Fruit fly (Drosophila melanogaster): ENCODE results near the gene Ucp4C.

The Ucp4C gene

dm6 chr2L:5956153-5956552, 12.2 kb upstream of the Ucp4C start, which contains the start of gene CG13999:
CG13999 (minus strand) TSS chr2L:5956466.
- TF ChIP-seq Crg-1 (GFP tag; optimal IDR thresholded peaks at IDR 0.05), result no peak
- TF ChIP-seq ovo (GFP tag; optimal IDR thresholded peaks at IDR 0.05), result no peak
- TF ChIP-seq cnc (optimal IDR thresholded peaks at IDR 0.05), result no peak
- no peak for TF ChIP-seq toe (GFP tag; optimal IDR thresholded peaks at IDR 0.05)
- no peak for TF ChIP-seq Hr96 (GFP tag; optimal IDR thresholded peaks at IDR 0.05)
- TF ChIP-seq pad (GFP tag; optimal IDR thresholded peaks at IDR 0.05), result no peak
- TF ChIP-seq CG7045 (GFP tag; optimal IDR thresholded peaks at IDR 0.05), result no peak
- no peak for TF ChIP-seq CG14711 (tag; optimal IDR thresholded peaks at IDR 0.05)
- no peak for TF ChIP-seq Clk (GFP tag; optimal IDR thresholded peaks at IDR 0.05)
- TF ChIP-seq Mnt (GFP tag; optimal IDR thresholded peaks at IDR 0.05), result no peak
- no peak for TF ChIP-seq CG5204 (GFP tag; optimal IDR thresholded peaks at IDR 0.05)
- no peak for TF ChIP-seq CG11617 (GFP tag; optimal IDR thresholded peaks at IDR 0.05)
- TF ChIP-seq CG1620 (GFP tag; optimal IDR thresholded peaks at IDR 0.05), result no peak
- no peak for TF ChIP-seq cic (GFP tag; optimal IDR thresholded peaks at IDR 0.05)
- no peak for TF ChIP-seq CG12768 (GFP tag; optimal IDR thresholded peaks at IDR 0.05)
- no peak for TF ChIP-seq tj (GFP tag; optimal IDR thresholded peaks at IDR 0.05)
- TF ChIP-seq CG33017 (tag; optimal IDR thresholded peaks at IDR 0.05), result no peak
- TF ChIP-seq kay (GFP tag; ENCODE audit: borderline replicate concordance), result no peak
- no peak for TF ChIP-seq bab1 (GFP tag; optimal IDR thresholded peaks at IDR 0.05)

- TF ChIP-seq tj (GFP tag; optimal IDR thresholded peaks at IDR 0.05) (peak; percentile 99), CG14711 (tag; optimal IDR thresholded peaks at IDR 0.05) (no peak), CG12768 (GFP tag; optimal IDR thresholded peaks at IDR 0.05) (no peak)
Observed at dm6 chr2L:5956706-5957105, 11.7 kb upstream of the Ucp4C start, which contains the start of the genes CG13998 and Vm26Ab. CG13998 (minus strand) TSS chr2L:5956819. Vm26Ab (plus strand) TSS chr2L:5957004.

- TF ChIP-seq Hr96 (GFP tag; optimal IDR thresholded peaks at IDR 0.05) (no peak), tj (GFP tag; optimal IDR thresholded peaks at IDR 0.05) (peak; percentile 97)
Observed at dm6 chr2L:5958581-5959177, 9.7 kb upstream of the Ucp4C start, which contains the start of gene Vm26Ac. Vm26Ac (minus strand) TSS chr2L:5958631.

dm6 chr2L:5959863-5960658, 8.3 kb upstream of the Ucp4C start, which contains the start of gene Vm26Aa:
Vm26Aa (minus strand) TSS chr2L:5960340.
- TF ChIP-seq tj (GFP tag; optimal IDR thresholded peaks at IDR 0.05) (peak; percentile 98), cnc (optimal IDR thresholded peaks at IDR 0.05) (no peak)

- TF ChIP-seq Crg-1 (GFP tag; optimal IDR thresholded peaks at IDR 0.05) (peak; percentile 0), tj (GFP tag; optimal IDR thresholded peaks at IDR 0.05) (peak; percentile 93), bab1 (GFP tag; optimal IDR thresholded peaks at IDR 0.05) (no peak), CG11617 (GFP tag; optimal IDR thresholded peaks at IDR 0.05) (no peak), kay (GFP tag; ENCODE audit: borderline replicate concordance) (no peak)
Observed at dm6 chr2L:5961169-5961918, 7.0 kb upstream of the Ucp4C start.

- TF ChIP-seq Mnt (GFP tag; optimal IDR thresholded peaks at IDR 0.05), result no peak
- TF ChIP-seq Hr96 (GFP tag; optimal IDR thresholded peaks at IDR 0.05), result no peak
- no peak for TF ChIP-seq CG14711 (tag; optimal IDR thresholded peaks at IDR 0.05)
- no peak for TF ChIP-seq bab1 (GFP tag; optimal IDR thresholded peaks at IDR 0.05)
- TF ChIP-seq Crg-1 (GFP tag; optimal IDR thresholded peaks at IDR 0.05), result no peak
- no peak for TF ChIP-seq CG12768 (GFP tag; optimal IDR thresholded peaks at IDR 0.05)
- TF ChIP-seq CG33017 (tag; optimal IDR thresholded peaks at IDR 0.05), result no peak
- TF ChIP-seq CG11617 (GFP tag; optimal IDR thresholded peaks at IDR 0.05), result no peak
- TF ChIP-seq kay (GFP tag; ENCODE audit: borderline replicate concordance), result no peak
- no peak for TF ChIP-seq cic (GFP tag; optimal IDR thresholded peaks at IDR 0.05)
- TF ChIP-seq pad (GFP tag; optimal IDR thresholded peaks at IDR 0.05), result no peak
- TF ChIP-seq toe (GFP tag; optimal IDR thresholded peaks at IDR 0.05), result no peak
- TF ChIP-seq CG1620 (GFP tag; optimal IDR thresholded peaks at IDR 0.05), result no peak
- no peak for TF ChIP-seq CG7045 (GFP tag; optimal IDR thresholded peaks at IDR 0.05)
- TF ChIP-seq CG7101 (tag; optimal IDR thresholded peaks at IDR 0.05), result no peak
- no peak for TF ChIP-seq CG5204 (GFP tag; optimal IDR thresholded peaks at IDR 0.05)
Observed at dm6 chr2L:5963251-5963650, 5.1 kb upstream of the Ucp4C start.

dm6 chr2L:5964211-5964610, 4.2 kb upstream of the Ucp4C start:
- TF ChIP-seq CG7045 (GFP tag; optimal IDR thresholded peaks at IDR 0.05) (no peak), tj (GFP tag; optimal IDR thresholded peaks at IDR 0.05) (peak; percentile 94), kay (GFP tag; ENCODE audit: borderline replicate concordance) (no peak), CG7101 (tag; optimal IDR thresholded peaks at IDR 0.05) (no peak), CG1620 (GFP tag; optimal IDR thresholded peaks at IDR 0.05) (no peak), pad (GFP tag; optimal IDR thresholded peaks at IDR 0.05) (no peak)
